Fruit fly (Drosophila melanogaster) whole organism, embryonic: ENCODE results near the gene CG17717.

ENCODE experiments used
- Ada2b ChIP-seq: fragments of 200-800 bp; sonication (Bioruptor generic); IDR thresholded peaks from 2 replicates; pipeline ENCODE4 v1.3.6; 2022; ENCODE audit warnings: missing biosample characterization, missing genetic modification characterization
- CG10209 ChIP-seq: fragments of 200-800 bp; sonication (Bioruptor generic); optimal IDR thresholded peaks from 3 replicates; lab custom pipeline; 2017; ENCODE audit warnings: missing biosample characterization, mild to moderate bottlenecking, missing genetic modification characterization, missing genetic modification reagents
- CG11696 ChIP-seq: fragments of 200-800 bp; sonication (Bioruptor generic); IDR thresholded peaks from 2 replicates; pipeline ENCODE4 v1.3.6; 2022; ENCODE audit warnings: missing biosample characterization, missing genetic modification characterization
- CG14710 ChIP-seq: fragments of 200-800 bp; sonication (Bioruptor generic); optimal IDR thresholded peaks from 3 replicates; lab custom pipeline; 2019; ENCODE audit warnings: missing biosample characterization, mild to moderate bottlenecking, missing genetic modification characterization, moderate library complexity
- CG18262 ChIP-seq: fragments of 200-800 bp; optimal IDR thresholded peaks from 3 replicates; lab custom pipeline; 2019; ENCODE audit warnings: missing biosample characterization, mild to moderate bottlenecking, missing genetic modification characterization, moderate library complexity
- CG2678 ChIP-seq: fragments of 200-800 bp; sonication (Bioruptor generic); optimal IDR thresholded peaks from 3 replicates; lab custom pipeline; 2019; ENCODE audit warnings: missing biosample characterization, mild to moderate bottlenecking, missing genetic modification characterization, moderate library complexity
- CG31441 ChIP-seq: fragments of 200-800 bp; sonication (Bioruptor generic); IDR thresholded peaks from 2 replicates; pipeline ENCODE4 v1.3.6; 2022; ENCODE audit warnings: missing biosample characterization, missing genetic modification characterization
- CG33213 ChIP-seq: fragments of 200-800 bp; sonication (Bioruptor generic); optimal IDR thresholded peaks from 3 replicates; lab custom pipeline; 2016; ENCODE audit warnings: missing biosample characterization, missing genetic modification characterization
- CG4404 ChIP-seq: fragments of 200-800 bp; sonication (Bioruptor generic); IDR thresholded peaks from 2 replicates; pipeline ENCODE4 v1.3.6; 2022; ENCODE audit warnings: missing biosample characterization, missing genetic modification characterization
- CG4424 ChIP-seq: fragments of 200-800 bp; sonication (Bioruptor generic); optimal IDR thresholded peaks from 3 replicates; lab custom pipeline; 2016; ENCODE audit warnings: missing biosample characterization, missing genetic modification characterization
- CG5180 ChIP-seq: fragments of 200-800 bp; sonication (Bioruptor generic); optimal IDR thresholded peaks from 3 replicates; lab custom pipeline; 2017; ENCODE audit warnings: missing biosample characterization, missing genetic modification characterization, mild to moderate bottlenecking, moderate library complexity, missing genetic modification reagents
- CG5245 ChIP-seq: fragments of 200-800 bp; sonication (Bioruptor generic); optimal IDR thresholded peaks from 3 replicates; lab custom pipeline; 2016; ENCODE audit warnings: missing biosample characterization, missing genetic modification characterization
- CG7357 ChIP-seq: fragments of 200-800 bp; sonication (Bioruptor generic); IDR thresholded peaks from 3 replicates; pipeline ENCODE4 v1.3.6; 2022; ENCODE audit warnings: missing biosample characterization, missing genetic modification characterization
- CG7839 ChIP-seq: fragments of 200-800 bp; sonication (Bioruptor generic); optimal IDR thresholded peaks from 3 replicates; lab custom pipeline; 2018; ENCODE audit warnings: missing biosample characterization, mild to moderate bottlenecking, missing genetic modification characterization, moderate library complexity
- CG7963 ChIP-seq: fragments of 200-800 bp; sonication (Bioruptor generic); IDR thresholded peaks from 3 replicates; pipeline ENCODE4 v1.3.6; 2022; ENCODE audit warnings: missing biosample characterization, missing genetic modification characterization; ENCODE audit not compliant: partially characterized antibody
- CHES-1-like ChIP-seq: fragments of 200-800 bp; sonication (Bioruptor generic); optimal IDR thresholded peaks from 2 replicates; lab custom pipeline; 2016; ENCODE audit warnings: missing biosample characterization, missing genetic modification characterization
- Camta ChIP-seq: fragments of 200-800 bp; sonication (Bioruptor generic); optimal IDR thresholded peaks from 2 replicates; lab custom pipeline; 2016; ENCODE audit warnings: missing biosample characterization, missing genetic modification characterization
- Gug ChIP-seq: fragments of 200-800 bp; sonication (Bioruptor generic); IDR thresholded peaks from 4 replicates; pipeline ENCODE4 v1.3.6; 2022; ENCODE audit warnings: missing biosample characterization, missing genetic modification characterization
- H2.0 ChIP-seq: fragments of 200-800 bp; sonication (Bioruptor generic); IDR thresholded peaks from 2 replicates; pipeline ENCODE4 v1.3.6; 2022; ENCODE audit warnings: missing biosample characterization, missing genetic modification characterization
- Hr3 ChIP-seq: fragments of 200-800 bp; sonication (Bioruptor generic); optimal IDR thresholded peaks from 3 replicates; lab custom pipeline; 2016; ENCODE audit warnings: missing biosample characterization, missing genetic modification characterization
- Hr51 ChIP-seq, 2 experiments: fragments of 200-800 bp; sonication (Bioruptor generic); optimal IDR thresholded peaks; 2 replicates in 1 of 2; 3 replicates in 1 of 2; lab custom pipeline; 2016 to 2018; ENCODE audit warnings: missing biosample characterization in 2 of 2, missing genetic modification characterization in 2 of 2, mild to moderate bottlenecking in 1 of 2, moderate library complexity in 1 of 2
- NK7.1 ChIP-seq: fragments of 200-800 bp; sonication (Bioruptor generic); optimal IDR thresholded peaks from 3 replicates; lab custom pipeline; 2016; ENCODE audit warnings: missing biosample characterization, missing genetic modification characterization
- Nf-YC ChIP-seq: fragments of 200-800 bp; optimal IDR thresholded peaks from 3 replicates; lab custom pipeline; 2019; ENCODE audit warnings: missing biosample characterization, mild to moderate bottlenecking, missing genetic modification characterization, moderate library complexity
- Oli ChIP-seq: fragments of 200-800 bp; sonication (Bioruptor generic); optimal IDR thresholded peaks from 2 replicates; lab custom pipeline; 2018; ENCODE audit warnings: missing biosample characterization, mild to moderate bottlenecking, missing genetic modification characterization, moderate library complexity
- Pdp1 ChIP-seq, 2 experiments: fragments of 200-800 bp; sonication (Bioruptor generic); optimal IDR thresholded peaks; 3 replicates each; lab custom pipeline; 2016; ENCODE audit warnings: missing biosample characterization in 2 of 2, missing genetic modification characterization in 2 of 2, mild to moderate bottlenecking in 1 of 2, moderate library complexity in 1 of 2
- Ptx1 ChIP-seq: fragments of 200-800 bp; sonication (Bioruptor generic); IDR thresholded peaks from 2 replicates; pipeline ENCODE4 v1.3.6; 2022; ENCODE audit warnings: missing biosample characterization, missing genetic modification characterization
- Six4 ChIP-seq: fragments of 200-800 bp; sonication (Bioruptor generic); optimal IDR thresholded peaks from 2 replicates; lab custom pipeline; 2016; ENCODE audit warnings: missing biosample characterization, missing genetic modification characterization
- Ssrp ChIP-seq: fragments of 200-800 bp; sonication (Bioruptor generic); optimal IDR thresholded peaks from 2 replicates; lab custom pipeline; 2018; ENCODE audit warnings: missing biosample characterization, mild to moderate bottlenecking, missing genetic modification characterization, moderate library complexity
- Xbp1 ChIP-seq: fragments of 200-800 bp; sonication (Bioruptor generic); optimal IDR thresholded peaks from 3 replicates; lab custom pipeline; 2016; ENCODE audit warnings: missing biosample characterization, mild to moderate bottlenecking, missing genetic modification characterization
- ato ChIP-seq: fragments of 200-800 bp; sonication (Bioruptor generic); IDR thresholded peaks from 2 replicates; pipeline ENCODE4 v1.3.6; 2022; ENCODE audit warnings: missing biosample characterization, missing genetic modification characterization; ENCODE audit not compliant: partially characterized antibody
- bcd ChIP-seq: fragments of 200-800 bp; sonication (Bioruptor generic); optimal IDR thresholded peaks from 2 replicates; lab custom pipeline; 2017; ENCODE audit warnings: missing biosample characterization, mild to moderate bottlenecking, missing genetic modification characterization
- crc ChIP-seq: fragments of 200-800 bp; sonication (Bioruptor generic); optimal IDR thresholded peaks from 2 replicates; lab custom pipeline; 2016; ENCODE audit warnings: missing biosample characterization, missing genetic modification characterization
- croc ChIP-seq: fragments of 200-800 bp; sonication (Bioruptor generic); conservative IDR thresholded peaks from 3 replicates; pipeline ENCODE4 v1.3.6; 2022; ENCODE audit warnings: missing biosample characterization, missing genetic modification characterization
- cwo ChIP-seq: fragments of 200-800 bp; sonication (Bioruptor generic); optimal IDR thresholded peaks from 3 replicates; lab custom pipeline; 2017; ENCODE audit warnings: missing biosample characterization, missing genetic modification characterization, mild to moderate bottlenecking, moderate library complexity, missing genetic modification reagents
- dpn ChIP-seq, 2 experiments: fragments of 200-800 bp; sonication (Bioruptor generic); optimal IDR thresholded peaks; 3 replicates each; lab custom pipeline; 2016; ENCODE audit warnings: missing biosample characterization in 2 of 2, missing genetic modification characterization in 2 of 2
- esg ChIP-seq: fragments of 200-800 bp; sonication (Bioruptor generic); conservative IDR thresholded peaks from 2 replicates; pipeline ENCODE4 v1.3.6; 2022; ENCODE audit warnings: missing biosample characterization, missing genetic modification characterization
- gce ChIP-seq: fragments of 200-800 bp; sonication (Bioruptor generic); IDR thresholded peaks from 3 replicates; pipeline ENCODE4 v1.3.6; 2022; ENCODE audit warnings: missing biosample characterization, missing genetic modification characterization
- mam ChIP-seq: fragments of 200-800 bp; sonication (Bioruptor generic); optimal IDR thresholded peaks from 3 replicates; lab custom pipeline; 2016; ENCODE audit warnings: missing biosample characterization, missing genetic modification characterization
- nerfin-1 ChIP-seq: fragments of 200-800 bp; sonication (Bioruptor generic); optimal IDR thresholded peaks from 3 replicates; lab custom pipeline; 2019; ENCODE audit warnings: missing biosample characterization, mild to moderate bottlenecking, missing genetic modification characterization, moderate library complexity
- pnt ChIP-seq: fragments of 200-800 bp; sonication (Bioruptor generic); optimal IDR thresholded peaks from 3 replicates; lab custom pipeline; 2016; ENCODE audit warnings: missing biosample characterization, missing genetic modification characterization
- prd ChIP-seq, 3 experiments: fragments of >200 bp in 2 of 3; fragments of 200-800 bp in 1 of 3; sonication (Bioruptor generic) in 1 of 3; optimal IDR thresholded peaks in 2 of 3; IDR thresholded peaks in 1 of 3; 2 replicates in 2 of 3; 3 replicates in 1 of 3; pipeline versions ENCODE4 v1.3.6 to Lab custom; 2017 to 2022; ENCODE audit warnings: missing biosample characterization in 1 of 3, missing genetic modification characterization in 1 of 3
- pros ChIP-seq: fragments of 200-800 bp; sonication (Bioruptor generic); optimal IDR thresholded peaks from 3 replicates; lab custom pipeline; 2019; ENCODE audit warnings: missing biosample characterization, mild to moderate bottlenecking, missing genetic modification characterization, moderate library complexity
- ranshi ChIP-seq: fragments of 200-800 bp; sonication (Bioruptor generic); IDR thresholded peaks from 2 replicates; pipeline ENCODE4 v1.3.6; 2022; ENCODE audit warnings: missing biosample characterization, missing genetic modification characterization
- salm ChIP-seq: fragments of 200-800 bp; sonication (Bioruptor generic); optimal IDR thresholded peaks from 2 replicates; lab custom pipeline; 2018; ENCODE audit warnings: missing biosample characterization, mild to moderate bottlenecking, missing genetic modification characterization
- sens ChIP-seq: fragments of 200-800 bp; sonication (Bioruptor generic); peaks from one replicate; lab custom pipeline; 2016; ENCODE audit warnings: missing biosample characterization, missing genetic modification characterization
- slbo ChIP-seq: fragments of 200-800 bp; sonication (Bioruptor generic); IDR thresholded peaks from 2 replicates; pipeline ENCODE4 v1.3.6; 2022; ENCODE audit warnings: missing biosample characterization, missing genetic modification characterization
- ssp ChIP-seq: fragments of 200-800 bp; sonication (Bioruptor generic); IDR thresholded peaks from 2 replicates; pipeline ENCODE4 v1.3.6; 2022; ENCODE audit warnings: missing biosample characterization, missing genetic modification characterization
- trem ChIP-seq: fragments of 200-800 bp; optimal IDR thresholded peaks from 3 replicates; lab custom pipeline; 2019; ENCODE audit warnings: missing biosample characterization, mild to moderate bottlenecking, missing genetic modification characterization, moderate library complexity
- twi ChIP-seq: fragments of 200-800 bp; optimal IDR thresholded peaks from 2 replicates; lab custom pipeline; 2019; ENCODE audit warnings: missing biosample characterization, mild to moderate bottlenecking, missing genetic modification characterization, moderate library complexity

The CG17717 gene

DNA sequence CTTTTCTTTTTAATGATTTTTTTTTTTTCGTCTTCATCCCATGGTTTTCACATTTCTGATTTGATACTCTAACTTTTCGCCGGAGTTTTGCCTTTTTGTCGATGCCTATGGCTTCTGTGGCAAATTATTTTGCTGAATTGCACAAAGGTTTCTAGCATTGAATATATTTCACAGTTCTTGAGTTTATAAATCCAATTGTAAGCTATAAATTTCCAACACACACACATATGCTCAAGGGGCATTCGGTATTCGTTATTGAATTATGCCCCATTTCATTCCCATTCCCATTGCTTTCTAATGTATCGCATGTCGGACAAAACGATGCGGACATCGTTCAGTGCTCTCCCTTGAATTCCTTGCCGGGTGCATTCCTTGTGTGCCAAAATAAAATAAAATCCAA is 26.4 kb downstream of the CG17717 start (continued):
- TF ChIP-seq Nf-YC (tag; lab: Kevin White, UChicago) (no peak), CG4424 (GFP tag; lab: Kevin White, UChicago) (peak; percentile 44), CG5180 (GFP tag; lab: Kevin White, UChicago) (peak; percentile 3), Ssrp (tag; lab: Kevin White, UChicago) (peak; percentile 75), Hr51 (GFP tag; optimal IDR thresholded peaks at IDR 0.05; lab: Kevin White, UChicago) (peak in 1 of 2 experiments; percentile 16), ato (GFP tag; lab: Robert Waterston, UW) (no peak), CG14710 (peak; percentile 49), pros (GFP tag; lab: Kevin White, UChicago) (no peak), CG7839 (tag; lab: Kevin White, UChicago) (peak; percentile 59), Pdp1 (GFP tag; optimal IDR thresholded peaks at IDR 0.05; lab: Kevin White, UChicago) (peak; percentile 61), cwo (GFP tag; lab: Kevin White, UChicago) (peak; percentile 9), CG33213 (GFP tag; lab: Kevin White, UChicago) (peak; percentile 37), H2.0 (peak; percentile 37; the same call in 1 of the 2 replicates), croc (GFP tag; lab: Robert Waterston, UW) (peak; percentile 67; the same call in 2 of the 3 replicates), CG7357 (peak; percentile 65; the same call in 1 of the 3 replicates), Ada2b (peak; percentile 20; the same call in 1 of the 2 replicates), CG10209 (GFP tag; lab: Kevin White, UChicago) (peak; percentile 7), Gug (GFP tag; lab: Robert Waterston, UW) (peak; percentile 69; the same call in 2 of the 4 replicates), Xbp1 (GFP tag; lab: Kevin White, UChicago) (peak; percentile 31), Oli (tag; lab: Kevin White, UChicago) (peak; percentile 40), dpn (GFP tag; optimal IDR thresholded peaks at IDR 0.05; lab: Kevin White, UChicago) (peak; percentile 17 to 27), trem (tag; lab: Kevin White, UChicago) (peak; percentile 15), sens (peak; percentile 95), nerfin-1 (peak; percentile 41), salm (tag; lab: Kevin White, UChicago) (no peak), NK7.1 (GFP tag; lab: Kevin White, UChicago) (no peak), CG7963 (GFP tag; lab: Robert Waterston, UW) (no peak), ranshi (GFP tag; lab: Robert Waterston, UW) (peak; percentile 42; the same call in 1 of the 2 replicates), ssp (GFP tag; lab: Robert Waterston, UW) (peak; percentile 68), esg (GFP tag; lab: Robert Waterston, UW) (peak; percentile 56), CG18262 (tag; lab: Kevin White, UChicago) (peak; percentile 67), pnt (GFP tag; lab: Kevin White, UChicago) (peak; percentile 67), CG5245 (peak; percentile 31), CHES-1-like (GFP tag; lab: Kevin White, UChicago) (no peak), CG11696 (GFP tag; lab: Robert Waterston, UW) (0 out of 2 replicates have a peak, but pooled peaks have one; percentile 28), slbo (GFP tag; lab: Robert Waterston, UW) (0 out of 2 replicates have a peak, but pooled peaks have one; percentile 24), prd (optimal IDR thresholded peaks at IDR 0.05; lab: Kevin White, UChicago) (no peak), prd (GFP tag; IDR thresholded peaks at IDR 0.05; lab: Robert Waterston, UW) (peak; percentile 81; the same call in 2 of the 3 replicates), CG2678 (tag; lab: Kevin White, UChicago) (peak; percentile 68), CG4404 (GFP tag; lab: Robert Waterston, UW) (peak; percentile 60), crc (peak; percentile 28), twi (tag; lab: Kevin White, UChicago) (peak; percentile 11), gce (GFP tag; lab: Robert Waterston, UW) (no peak), mam (GFP tag; lab: Kevin White, UChicago) (peak; percentile 46), Hr3 (GFP tag; lab: Kevin White, UChicago) (peak; percentile 41), Ptx1 (GFP tag; lab: Robert Waterston, UW) (peak; percentile 53), Six4 (GFP tag; lab: Kevin White, UChicago) (peak; percentile 29), CG31441 (GFP tag; lab: Robert Waterston, UW) (peak; percentile 46; the same call in 1 of the 2 replicates), bcd (peak; percentile 36), Camta (GFP tag; lab: Kevin White, UChicago) (peak; percentile 63)
